Worm (Caenorhabditis elegans): ENCODE measurements around the gene ant-1.4.
"Not testable (repeated sequence)": the region's sequence is repeated elsewhere in the genome, so short reads cannot be mapped to it uniquely, and the experiment has no call there.

DNA sequence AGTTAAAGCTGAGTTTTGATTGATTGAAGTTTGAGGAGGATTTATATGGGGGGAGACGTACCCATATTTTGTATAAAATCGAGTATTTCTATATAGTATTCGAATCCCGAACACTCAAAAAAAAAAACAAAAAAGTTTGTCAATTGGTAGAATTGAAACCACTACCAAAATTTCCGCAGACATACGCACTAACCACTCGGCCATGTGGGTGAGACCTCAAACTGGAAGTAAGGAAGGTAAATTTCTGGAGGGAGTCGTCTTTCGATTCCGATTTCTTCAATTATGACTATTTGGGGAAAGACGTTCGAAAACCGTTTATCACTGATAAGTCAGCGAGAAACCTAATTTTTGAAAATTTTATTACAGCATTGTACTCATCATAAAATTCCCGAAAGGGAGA lies 47.6 kb downstream of the ant-1.4 start:
- TF ChIP-seq ama-1 (optimal IDR thresholded peaks at IDR 0.05); mdl-1 (tag; optimal IDR thresholded peaks at IDR 0.05): not testable (repeated sequence)
